Worm (Caenorhabditis elegans) whole organism, L4 larva: ENCODE data around the gene F59E11.5.

Experiments
- ZK546.5 ChIP-seq, 2 experiments: sonication (generic microtip); optimal IDR thresholded peaks; 2 replicates each; lab custom pipeline; 2017; ENCODE audit warnings: missing biosample characterization in 2 of 2, missing genetic modification characterization in 2 of 2
- snpc-4 ChIP-seq: fragments of 150-350 bp; optimal IDR thresholded peaks from 2 replicates; lab custom pipeline; 2014; ENCODE audit warnings: missing biosample characterization, missing genetic modification characterization
- unc-62 ChIP-seq, 3 experiments: fragments of 150-350 bp in 1 of 3; sonication (generic microtip); optimal IDR thresholded peaks in 2 of 3; peaks in 1 of 3; 1 replicate in 1 of 3; 2 replicates in 2 of 3; lab custom pipeline; 2014 to 2017; ENCODE audit warnings: missing biosample characterization in 3 of 3, missing genetic modification characterization in 3 of 3, missing genetic modification reagents in 3 of 3, missing genotype in 1 of 3
- ztf-11 ChIP-seq: fragments of 150-350 bp; optimal IDR thresholded peaks from 2 replicates; lab custom pipeline; 2014; ENCODE audit warnings: missing biosample characterization, missing genetic modification characterization

DNA sequence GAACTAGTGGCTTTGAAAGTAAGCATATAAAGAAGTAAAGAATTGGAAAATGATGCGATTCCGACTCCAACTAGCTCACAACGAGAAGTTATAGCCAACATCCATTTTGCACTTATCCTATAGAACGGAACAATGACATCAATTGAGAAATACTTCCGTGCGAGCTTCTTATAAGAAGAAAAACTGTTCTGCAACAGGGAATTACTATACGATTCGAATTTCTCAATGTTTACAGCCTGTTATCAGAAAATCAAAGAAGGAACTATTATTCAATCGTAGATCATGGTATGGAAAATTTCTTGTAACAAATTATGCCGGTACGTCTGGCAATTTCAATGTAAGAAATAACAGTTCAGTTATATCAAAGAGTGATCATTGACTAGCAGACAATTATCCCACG, 9.2 kb upstream of the F59E11.5 start, which contains the start of gene str-85:
- no peak for TF ChIP-seq ztf-11 (tag; lab: Kevin White, UChicago)
- TF ChIP-seq unc-62 (GFP tag; optimal IDR thresholded peaks at IDR 0.05 in 1 of 2; lab: Kevin White, UChicago) = no peak
- no peak for TF ChIP-seq unc-62 (tag; optimal IDR thresholded peaks at IDR 0.05; lab: Kevin White, UChicago)
- TF ChIP-seq snpc-4 = no peak
- no peak for TF ChIP-seq ZK546.5 (tag; optimal IDR thresholded peaks at IDR 0.05; lab: Kevin White, UChicago)
